Worm (Caenorhabditis elegans) whole organism, L1 larva: ENCODE results near the gene C34F11.2.

ENCODE experiments used
- Y116A8C.19 ChIP-seq: sonication (generic microtip); optimal IDR thresholded peaks from 2 replicates; lab custom pipeline; 2016; ENCODE audit warnings: missing compliant biosample characterization, missing genetic modification characterization, borderline replicate concordance
- ama-1 ChIP-seq: fragments of 150-350 bp; optimal IDR thresholded peaks from 2 replicates; lab custom pipeline; 2014
- ceh-82 ChIP-seq, 3 experiments: fragments of 150-350 bp in 1 of 3; sonication (generic microtip) in 2 of 3; optimal IDR thresholded peaks; 2 replicates each; lab custom pipeline; 2014 to 2017; ENCODE audit warnings: missing biosample characterization in 3 of 3, missing genetic modification characterization in 3 of 3
- elt-3 ChIP-seq, 6 experiments: fragments of 150-350 bp in 1 of 6; sonication (generic microtip); optimal IDR thresholded peaks; 2 replicates each; lab custom pipeline; 2017 to 2018; ENCODE audit warnings: missing biosample characterization in 6 of 6, missing genetic modification characterization in 6 of 6, inconsistent platforms in 1 of 6
- lin-35 ChIP-seq, 2 experiments: fragments of 150-350 bp; optimal IDR thresholded peaks; 2 replicates each; lab custom pipeline; 2014; ENCODE audit warnings: missing biosample characterization in 2 of 2, missing genetic modification characterization in 2 of 2, missing genetic modification reagents in 2 of 2
- nhr-11 ChIP-seq: fragments of 150-350 bp; optimal IDR thresholded peaks from 2 replicates; lab custom pipeline; 2014; ENCODE audit warnings: missing biosample characterization, missing genetic modification characterization
- skn-1 ChIP-seq: fragments of 150-350 bp; optimal IDR thresholded peaks from 2 replicates; lab custom pipeline; 2014; ENCODE audit warnings: missing biosample characterization, missing genetic modification characterization
- snpc-4 ChIP-seq: fragments of 150-350 bp; optimal IDR thresholded peaks from 2 replicates; lab custom pipeline; 2014; ENCODE audit warnings: missing biosample characterization, missing genetic modification characterization
- sptf-1 ChIP-seq: fragments of 150-350 bp; optimal IDR thresholded peaks from 2 replicates; lab custom pipeline; 2014; ENCODE audit warnings: missing biosample characterization, missing genetic modification characterization

- TF ChIP-seq nhr-11 (tag; lab: Kevin White, UChicago) (no peak), sptf-1 (tag; lab: Kevin White, UChicago) (no peak), skn-1 (tag; lab: Kevin White, UChicago) (no peak), lin-35 (GFP tag; optimal IDR thresholded peaks at IDR 0.05; lab: Kevin White, UChicago) (no peak), ama-1 (lab: Kevin White, UChicago) (no peak), elt-3 (tag; optimal IDR thresholded peaks at IDR 0.05; lab: Kevin White, UChicago) (no peak), ceh-82 (tag; optimal IDR thresholded peaks at IDR 0.05; lab: Kevin White, UChicago) (no peak), snpc-4 (tag; lab: Kevin White, UChicago) (no peak), Y116A8C.19 (tag; lab: Kevin White, UChicago) (no peak)
Measured at ce11 chrII:5199497-5199896, 12.6 kb upstream of the C34F11.2 start, which contains the start of gene msp-50.
